Worm (Caenorhabditis elegans) whole organism, late embryonic: ENCODE data around the gene K11G12.6.

Experiments used
- C38D4.7 ChIP-seq: fragments of 200-800 bp; sonication (Bioruptor generic); optimal IDR thresholded peaks from 2 replicates; lab custom pipeline; 2018; ENCODE audit warnings: mild to moderate bottlenecking, missing genetic modification characterization, moderate library complexity, missing compliant biosample characterization
- K09A11.1 ChIP-seq: sonication (generic microtip); optimal IDR thresholded peaks from 2 replicates; lab custom pipeline; 2017; ENCODE audit warnings: antibody characterized with exemption, mild to moderate bottlenecking, missing genetic modification characterization, missing compliant biosample characterization; ENCODE audit not compliant: insufficient read depth
- T23F11.4 ChIP-seq: fragments of 200-800 bp; sonication (Bioruptor generic); optimal IDR thresholded peaks from 2 replicates; lab custom pipeline; 2018; ENCODE audit warnings: mild to moderate bottlenecking, missing genetic modification characterization, missing compliant biosample characterization
- ama-1 ChIP-seq: fragments of 150-350 bp; optimal IDR thresholded peaks from 2 replicates; lab custom pipeline; 2014
- ceh-14 ChIP-seq: sonication (generic microtip); optimal IDR thresholded peaks from 2 replicates; lab custom pipeline; 2016; ENCODE audit warnings: missing genotype, missing genetic modification characterization, missing compliant biosample characterization
- ceh-18 ChIP-seq: sonication (generic microtip); optimal IDR thresholded peaks from 2 replicates; lab custom pipeline; 2016; ENCODE audit warnings: missing genetic modification characterization, missing compliant biosample characterization
- ceh-22 ChIP-seq: sonication (generic microtip); optimal IDR thresholded peaks from 2 replicates; lab custom pipeline; 2017; ENCODE audit warnings: missing biosample characterization, missing genetic modification characterization
- ceh-24 ChIP-seq: sonication (generic microtip); optimal IDR thresholded peaks from 2 replicates; lab custom pipeline; 2016; ENCODE audit warnings: mild to moderate bottlenecking, missing genetic modification characterization, missing compliant biosample characterization
- ceh-30 ChIP-seq: fragments of 150-350 bp; optimal IDR thresholded peaks from 2 replicates; lab custom pipeline; 2014; ENCODE audit warnings: missing biosample characterization, missing genetic modification characterization
- ceh-45 ChIP-seq: fragments of 200-800 bp; sonication (Bioruptor generic); IDR thresholded peaks from 2 replicates; pipeline ENCODE4 v1.3.6; 2022; ENCODE audit warnings: missing genetic modification reagents, missing genetic modification characterization, missing compliant biosample characterization
- ceh-48 ChIP-seq: sonication (generic microtip); optimal IDR thresholded peaks from 2 replicates; lab custom pipeline; 2016; ENCODE audit warnings: missing genetic modification characterization, inconsistent platforms, missing compliant biosample characterization
- ceh-6 ChIP-seq: fragments of 200-800 bp; sonication (Bioruptor generic); optimal IDR thresholded peaks from 2 replicates; lab custom pipeline; 2018; ENCODE audit warnings: mild to moderate bottlenecking, missing genetic modification characterization, missing compliant biosample characterization
- ceh-9 ChIP-seq: sonication (generic microtip); optimal IDR thresholded peaks from 2 replicates; lab custom pipeline; 2016; ENCODE audit warnings: mild to moderate bottlenecking, missing genetic modification characterization, inconsistent platforms, missing compliant biosample characterization
- dmd-4 ChIP-seq: sonication (generic microtip); optimal IDR thresholded peaks from 2 replicates; lab custom pipeline; 2016; ENCODE audit warnings: borderline replicate concordance, missing genetic modification characterization, missing compliant biosample characterization
- dve-1 ChIP-seq: sonication (generic microtip); optimal IDR thresholded peaks from 2 replicates; lab custom pipeline; 2017; ENCODE audit warnings: antibody characterized with exemption, mild to moderate bottlenecking, missing genetic modification characterization, missing compliant biosample characterization
- elt-2 ChIP-seq: sonication (generic microtip); optimal IDR thresholded peaks from 2 replicates; lab custom pipeline; 2016; ENCODE audit warnings: missing genetic modification reagents, missing genetic modification characterization, missing compliant biosample characterization
- elt-4 ChIP-seq: sonication (generic microtip); optimal IDR thresholded peaks from 2 replicates; lab custom pipeline; 2016; ENCODE audit warnings: missing genetic modification characterization, missing compliant biosample characterization
- ets-4 ChIP-seq: sonication (generic microtip); optimal IDR thresholded peaks from 2 replicates; lab custom pipeline; 2016; ENCODE audit warnings: missing genetic modification characterization, missing compliant biosample characterization
- fax-1 ChIP-seq: sonication (generic microtip); optimal IDR thresholded peaks from 2 replicates; lab custom pipeline; 2016; ENCODE audit warnings: missing genotype, missing genetic modification characterization, missing compliant biosample characterization
- fkh-10 ChIP-seq: fragments of 150-350 bp; optimal IDR thresholded peaks from 2 replicates; lab custom pipeline; 2014; ENCODE audit warnings: missing biosample characterization, missing genetic modification reagents, missing genetic modification characterization
- fkh-6 ChIP-seq: sonication (generic microtip); optimal IDR thresholded peaks from 2 replicates; lab custom pipeline; 2016; ENCODE audit warnings: missing genetic modification characterization, missing compliant biosample characterization
- gmeb-2 ChIP-seq: sonication (generic microtip); optimal IDR thresholded peaks from 2 replicates; lab custom pipeline; 2016; ENCODE audit warnings: missing genetic modification characterization, inconsistent platforms, missing compliant biosample characterization
- hlh-13 ChIP-seq: fragments of 200-800 bp; sonication (Bioruptor generic); optimal IDR thresholded peaks from 2 replicates; lab custom pipeline; 2018; ENCODE audit warnings: mild to moderate bottlenecking, missing genetic modification characterization, missing compliant biosample characterization
- hlh-30 ChIP-seq: sonication (generic microtip); optimal IDR thresholded peaks from 2 replicates; lab custom pipeline; 2017; ENCODE audit warnings: antibody characterized with exemption, missing genetic modification characterization, missing compliant biosample characterization; ENCODE audit not compliant: insufficient read depth
- hlh-6 ChIP-seq: sonication (generic microtip); optimal IDR thresholded peaks from 2 replicates; lab custom pipeline; 2016; ENCODE audit warnings: missing genotype, missing genetic modification characterization, missing compliant biosample characterization
- lin-11 ChIP-seq: fragments of 200-800 bp; sonication (Bioruptor generic); optimal IDR thresholded peaks from 2 replicates; lab custom pipeline; 2018; ENCODE audit warnings: mild to moderate bottlenecking, missing genetic modification characterization, missing compliant biosample characterization
- mec-3 ChIP-seq: sonication (generic microtip); optimal IDR thresholded peaks from 2 replicates; lab custom pipeline; 2016; ENCODE audit warnings: borderline replicate concordance, missing genetic modification characterization, missing compliant biosample characterization
- nhr-11 ChIP-seq: fragments of 150-350 bp; optimal IDR thresholded peaks from 2 replicates; lab custom pipeline; 2014; ENCODE audit warnings: missing biosample characterization, missing genetic modification characterization
- npax-4 ChIP-seq: sonication (generic microtip); optimal IDR thresholded peaks from 2 replicates; lab custom pipeline; 2016; ENCODE audit warnings: missing genetic modification characterization, missing compliant biosample characterization
- odd-2 ChIP-seq: sonication (generic microtip); optimal IDR thresholded peaks from 2 replicates; lab custom pipeline; 2017; ENCODE audit warnings: antibody characterized with exemption, mild to moderate bottlenecking, missing genetic modification characterization, missing compliant biosample characterization
- pag-3 ChIP-seq: sonication (generic microtip); optimal IDR thresholded peaks from 2 replicates; lab custom pipeline; 2016; ENCODE audit warnings: missing compliant biosample characterization, missing genetic modification characterization, borderline replicate concordance
- pax-1 ChIP-seq: fragments of 150-350 bp; optimal IDR thresholded peaks from 2 replicates; lab custom pipeline; 2014; ENCODE audit warnings: missing biosample characterization, missing genetic modification characterization
- pha-2 ChIP-seq: sonication (generic microtip); optimal IDR thresholded peaks from 2 replicates; lab custom pipeline; 2017; ENCODE audit warnings: mild to moderate bottlenecking, missing genetic modification characterization, missing compliant biosample characterization
- pqm-1 ChIP-seq: sonication (generic microtip); optimal IDR thresholded peaks from 2 replicates; lab custom pipeline; 2016; ENCODE audit warnings: missing genetic modification characterization, missing compliant biosample characterization
- ref-2 ChIP-seq: sonication (generic microtip); optimal IDR thresholded peaks from 2 replicates; lab custom pipeline; 2016; ENCODE audit warnings: missing genetic modification characterization, missing compliant biosample characterization
- rnt-1 ChIP-seq: sonication (generic microtip); optimal IDR thresholded peaks from 2 replicates; lab custom pipeline; 2016; ENCODE audit warnings: missing genetic modification characterization, missing compliant biosample characterization
- sox-2 ChIP-seq: fragments of 200-800 bp; sonication (Bioruptor generic); IDR thresholded peaks from 2 replicates; pipeline ENCODE4 v1.3.6; 2022; ENCODE audit warnings: missing genetic modification reagents, missing genetic modification characterization, missing compliant biosample characterization
- syd-9 ChIP-seq: sonication (generic microtip); optimal IDR thresholded peaks from 2 replicates; lab custom pipeline; 2016; ENCODE audit warnings: mild to moderate bottlenecking, missing genetic modification characterization, moderate library complexity, missing compliant biosample characterization
- tbx-2 ChIP-seq: sonication (generic microtip); optimal IDR thresholded peaks from 2 replicates; lab custom pipeline; 2016; ENCODE audit warnings: missing genetic modification characterization, missing compliant biosample characterization
- unc-3 ChIP-seq, 2 experiments: fragments of 200-800 bp in 1 of 2; sonication (Bioruptor generic) in 1 of 2; sonication (generic microtip) in 1 of 2; conservative IDR thresholded peaks in 1 of 2; optimal IDR thresholded peaks in 1 of 2; 2 replicates each; pipeline versions ENCODE4 v1.3.6 to Lab custom; 2016 to 2022; ENCODE audit warnings: missing compliant biosample characterization in 2 of 2, missing genetic modification characterization in 2 of 2, missing genetic modification reagents in 1 of 2
- unc-42 ChIP-seq: sonication (generic microtip); optimal IDR thresholded peaks from 2 replicates; lab custom pipeline; 2016; ENCODE audit warnings: missing genotype, missing genetic modification characterization, missing compliant biosample characterization
- unc-55 ChIP-seq: sonication (generic microtip); optimal IDR thresholded peaks from 2 replicates; lab custom pipeline; 2017; ENCODE audit warnings: missing biosample characterization, missing genetic modification reagents, missing genetic modification characterization
- ztf-16 ChIP-seq: sonication (generic microtip); optimal IDR thresholded peaks from 2 replicates; lab custom pipeline; 2017; ENCODE audit warnings: missing genetic modification characterization, missing compliant biosample characterization

Gene K11G12.6

ce11 chrX:6739034-6740008 is 9.9 kb upstream of the K11G12.6 start:
- TF ChIP-seq rnt-1 (tag; lab: Kevin White, UChicago) (no peak), lin-11 (tag; lab: Kevin White, UChicago) (no peak), hlh-30 (tag; lab: Kevin White, UChicago) (peak; percentile 6), pha-2 (tag; lab: Kevin White, UChicago) (no peak), unc-42 (tag; lab: Kevin White, UChicago) (peak; percentile 74)

ce11 chrX:6738535-6738934 is 9.1 kb upstream of the K11G12.6 start:
- TF ChIP-seq ceh-48 (no peak), syd-9 (tag; lab: Kevin White, UChicago) (no peak), K09A11.1 (no peak), ceh-9 (tag; lab: Kevin White, UChicago) (no peak), fkh-6 (tag; lab: Kevin White, UChicago) (no peak), ref-2 (tag; lab: Kevin White, UChicago) (no peak), pqm-1 (tag; lab: Kevin White, UChicago) (no peak), unc-55 (GFP tag; lab: Kevin White, UChicago) (no peak), mec-3 (tag; lab: Kevin White, UChicago) (no peak), ceh-22 (no peak), tbx-2 (tag; lab: Kevin White, UChicago) (no peak), ceh-6 (GFP tag; lab: Kevin White, UChicago) (no peak), elt-4 (tag; lab: Kevin White, UChicago) (no peak), ceh-24 (tag; lab: Kevin White, UChicago) (no peak), unc-3 (GFP tag; conservative IDR thresholded peaks at IDR 0.05; lab: Robert Waterston, UW) (no peak), unc-3 (tag; optimal IDR thresholded peaks at IDR 0.05; lab: Kevin White, UChicago) (no peak), odd-2 (tag; lab: Kevin White, UChicago) (no peak)

ce11 chrX:6737329-6738008 is 8.0 kb upstream of the K11G12.6 start:
- peak; percentile 41 for TF ChIP-seq dve-1 (tag; lab: Kevin White, UChicago)
- no peak for TF ChIP-seq ceh-48
- TF ChIP-seq C38D4.7: no peak
- no peak for TF ChIP-seq ceh-9 (tag; lab: Kevin White, UChicago)
- TF ChIP-seq elt-2 (tag; lab: Kevin White, UChicago): peak; percentile 80
- TF ChIP-seq mec-3 (tag; lab: Kevin White, UChicago): no peak
- peak; percentile 2 for TF ChIP-seq ceh-30 (tag; lab: Kevin White, UChicago)
- no peak for TF ChIP-seq ztf-16 (tag; lab: Kevin White, UChicago)
- no peak for TF ChIP-seq pag-3 (tag; lab: Kevin White, UChicago)
- no peak for TF ChIP-seq ceh-22
- peak; percentile 94 for TF ChIP-seq ceh-18 (tag; lab: Kevin White, UChicago)
- TF ChIP-seq unc-3 (GFP tag; conservative IDR thresholded peaks at IDR 0.05; lab: Robert Waterston, UW): no peak
- TF ChIP-seq unc-3 (tag; optimal IDR thresholded peaks at IDR 0.05; lab: Kevin White, UChicago): no peak
- no peak for TF ChIP-seq sox-2 (GFP tag; lab: Robert Waterston, UW)
- peak; percentile 41 for TF ChIP-seq T23F11.4 (GFP tag; lab: Kevin White, UChicago)
- no peak for TF ChIP-seq ceh-45
- no peak for TF ChIP-seq nhr-11 (tag; lab: Kevin White, UChicago)
- no peak for TF ChIP-seq dmd-4
- TF ChIP-seq elt-4 (tag; lab: Kevin White, UChicago): no peak
- TF ChIP-seq fkh-10: no peak
- TF ChIP-seq hlh-13 (GFP tag; lab: Kevin White, UChicago): no peak
- no peak for TF ChIP-seq npax-4 (tag; lab: Kevin White, UChicago)
- TF ChIP-seq ama-1 (lab: Kevin White, UChicago): no peak
- TF ChIP-seq pha-2 (tag; lab: Kevin White, UChicago): no peak
- TF ChIP-seq syd-9 (tag; lab: Kevin White, UChicago): no peak
- no peak for TF ChIP-seq gmeb-2 (tag; lab: Kevin White, UChicago)
- no peak for TF ChIP-seq hlh-6 (tag; lab: Kevin White, UChicago)
- TF ChIP-seq ceh-14: no peak
- no peak for TF ChIP-seq ets-4 (tag; lab: Kevin White, UChicago)
- TF ChIP-seq unc-55 (GFP tag; lab: Kevin White, UChicago): peak; percentile 90
- TF ChIP-seq ref-2 (tag; lab: Kevin White, UChicago): peak; percentile 85
- no peak for TF ChIP-seq odd-2 (tag; lab: Kevin White, UChicago)
- TF ChIP-seq fax-1 (tag; lab: Kevin White, UChicago): no peak
- no peak for TF ChIP-seq pax-1
